Fruit fly (Drosophila melanogaster) whole organism, prepupa: Measurements from ENCODE around the gene Cyt-c-p.

Experiments
- Blimp-1 ChIP-seq: fragments of 200-800 bp; sonication (Bioruptor generic); optimal IDR thresholded peaks from 3 replicates; lab custom pipeline; 2017; ENCODE audit warnings: missing biosample characterization, missing genetic modification characterization, mild to moderate bottlenecking, moderate library complexity, missing genetic modification reagents
- CG10631 ChIP-seq: fragments of 200-800 bp; sonication (Bioruptor generic); optimal IDR thresholded peaks from 2 replicates; lab custom pipeline; 2016; ENCODE audit warnings: missing biosample characterization, missing genetic modification characterization
- CG11762 ChIP-seq: fragments of 200-800 bp; sonication (Bioruptor generic); optimal IDR thresholded peaks from 3 replicates; lab custom pipeline; 2016; ENCODE audit warnings: missing biosample characterization, missing genetic modification characterization; ENCODE audit not compliant: insufficient read depth
- CG11902 ChIP-seq: fragments of 200-800 bp; sonication (Bioruptor generic); optimal IDR thresholded peaks from 3 replicates; lab custom pipeline; 2016; ENCODE audit warnings: missing biosample characterization, missing genetic modification characterization
- CG1621 ChIP-seq: fragments of 200-800 bp; sonication (Bioruptor generic); optimal IDR thresholded peaks from 3 replicates; lab custom pipeline; 2018; ENCODE audit warnings: missing biosample characterization, mild to moderate bottlenecking, missing genetic modification characterization
- CG3032 ChIP-seq: fragments of 200-800 bp; optimal IDR thresholded peaks from 2 replicates; lab custom pipeline; 2019; ENCODE audit warnings: missing biosample characterization, mild to moderate bottlenecking, missing genetic modification characterization, moderate library complexity
- CG31627 ChIP-seq: fragments of 200-800 bp; sonication (Bioruptor generic); optimal IDR thresholded peaks from 3 replicates; lab custom pipeline; 2016; ENCODE audit warnings: missing biosample characterization, missing genetic modification characterization
- CG32006 ChIP-seq: fragments of 200-800 bp; sonication (Bioruptor generic); optimal IDR thresholded peaks from 3 replicates; lab custom pipeline; 2017; ENCODE audit warnings: missing biosample characterization, mild to moderate bottlenecking, missing genetic modification characterization
- CG34406 ChIP-seq: fragments of 200-800 bp; sonication (Bioruptor generic); optimal IDR thresholded peaks from 3 replicates; lab custom pipeline; 2016; ENCODE audit warnings: missing biosample characterization, missing genetic modification characterization
- CG3919 ChIP-seq: fragments of 200-800 bp; sonication (Bioruptor generic); optimal IDR thresholded peaks from 3 replicates; lab custom pipeline; 2016; ENCODE audit warnings: missing biosample characterization, missing genetic modification characterization
- CG6276 ChIP-seq: fragments of 200-800 bp; sonication (Bioruptor generic); optimal IDR thresholded peaks from 2 replicates; lab custom pipeline; 2017; ENCODE audit warnings: missing biosample characterization, mild to moderate bottlenecking, missing genetic modification characterization
- CG6808 ChIP-seq: fragments of 200-800 bp; sonication (Bioruptor generic); optimal IDR thresholded peaks from 3 replicates; lab custom pipeline; 2017; ENCODE audit warnings: missing biosample characterization, missing genetic modification characterization, mild to moderate bottlenecking, moderate library complexity, missing genetic modification reagents
- CG6854 ChIP-seq: fragments of 200-800 bp; sonication (Bioruptor generic); optimal IDR thresholded peaks from 2 replicates; lab custom pipeline; 2017; ENCODE audit warnings: missing biosample characterization, mild to moderate bottlenecking, missing genetic modification characterization
- CG8119 ChIP-seq: fragments of 200-800 bp; sonication (Bioruptor generic); IDR thresholded peaks from 3 replicates; pipeline ENCODE4 v1.3.6; 2022; ENCODE audit warnings: missing biosample characterization, missing genetic modification characterization
- CG8319 ChIP-seq: fragments of 200-800 bp; sonication (Bioruptor generic); optimal IDR thresholded peaks from 3 replicates; lab custom pipeline; 2016; ENCODE audit warnings: missing biosample characterization, missing genetic modification characterization
- CG8632 ChIP-seq: fragments of 200-800 bp; sonication (Bioruptor generic); optimal IDR thresholded peaks from 3 replicates; lab custom pipeline; 2016; ENCODE audit warnings: missing biosample characterization, missing genetic modification characterization
- CG9139 ChIP-seq: fragments of 200-800 bp; sonication (Bioruptor generic); optimal IDR thresholded peaks from 3 replicates; lab custom pipeline; 2017; ENCODE audit warnings: missing biosample characterization, mild to moderate bottlenecking, missing genetic modification characterization
- Eip75B ChIP-seq: fragments of 200-800 bp; sonication (Bioruptor generic); optimal IDR thresholded peaks from 3 replicates; lab custom pipeline; 2016; ENCODE audit warnings: missing biosample characterization, missing genetic modification characterization
- Eip78C ChIP-seq: fragments of 200-800 bp; sonication (Bioruptor generic); peaks from one replicate; lab custom pipeline; 2016; ENCODE audit warnings: missing biosample characterization, missing genetic modification characterization
- Ets21C ChIP-seq: fragments of 200-800 bp; sonication (Bioruptor generic); optimal IDR thresholded peaks from 3 replicates; lab custom pipeline; 2016; ENCODE audit warnings: missing biosample characterization, missing genetic modification characterization
- Ets96B ChIP-seq: fragments of 200-800 bp; optimal IDR thresholded peaks from 2 replicates; lab custom pipeline; 2019; ENCODE audit warnings: missing biosample characterization, mild to moderate bottlenecking, missing genetic modification characterization, moderate library complexity
- Gug ChIP-seq: fragments of 200-800 bp; sonication (Bioruptor generic); IDR thresholded peaks from 2 replicates; pipeline ENCODE4 v1.3.6; 2022; ENCODE audit warnings: missing biosample characterization, missing genetic modification characterization
- Hr39 ChIP-seq: fragments of 200-800 bp; sonication (Bioruptor generic); optimal IDR thresholded peaks from 2 replicates; lab custom pipeline; 2016; ENCODE audit warnings: missing biosample characterization, missing genetic modification characterization
- Hr4 ChIP-seq: fragments of 200-800 bp; sonication (Bioruptor generic); optimal IDR thresholded peaks from 3 replicates; lab custom pipeline; 2016; ENCODE audit warnings: missing biosample characterization, missing genetic modification characterization
- Lpt ChIP-seq: fragments of 200-800 bp; sonication (Bioruptor generic); optimal IDR thresholded peaks from 3 replicates; lab custom pipeline; 2016; ENCODE audit warnings: missing biosample characterization, missing genetic modification characterization
- OdsH ChIP-seq: fragments of 200-800 bp; sonication (Bioruptor generic); optimal IDR thresholded peaks from 3 replicates; lab custom pipeline; 2016; ENCODE audit warnings: missing biosample characterization, missing genetic modification characterization
- Smox ChIP-seq: fragments of 200-800 bp; sonication (Bioruptor generic); optimal IDR thresholded peaks from 3 replicates; lab custom pipeline; 2016; ENCODE audit warnings: missing biosample characterization, missing genetic modification characterization
- Sox102F ChIP-seq: fragments of 200-800 bp; sonication (Bioruptor generic); optimal IDR thresholded peaks from 2 replicates; lab custom pipeline; 2016; ENCODE audit warnings: missing biosample characterization, mild to moderate bottlenecking, missing genetic modification characterization
- Sox14 ChIP-seq: fragments of 200-800 bp; sonication (Bioruptor generic); optimal IDR thresholded peaks from 3 replicates; lab custom pipeline; 2016; ENCODE audit warnings: missing biosample characterization, missing genetic modification characterization
- achi ChIP-seq: fragments of 200-800 bp; sonication (Bioruptor generic); optimal IDR thresholded peaks from 3 replicates; lab custom pipeline; 2016; ENCODE audit warnings: missing biosample characterization, missing genetic modification characterization
- acj6 ChIP-seq: fragments of 200-800 bp; sonication (Bioruptor generic); optimal IDR thresholded peaks from 3 replicates; lab custom pipeline; 2016; ENCODE audit warnings: missing biosample characterization, missing genetic modification characterization
- cyc ChIP-seq: fragments of 200-800 bp; sonication (Bioruptor generic); optimal IDR thresholded peaks from 3 replicates; lab custom pipeline; 2016; ENCODE audit warnings: missing biosample characterization, missing genetic modification characterization
- dac ChIP-seq: fragments of 200-800 bp; sonication (Bioruptor generic); optimal IDR thresholded peaks from 2 replicates; lab custom pipeline; 2017; ENCODE audit warnings: missing biosample characterization, mild to moderate bottlenecking, missing genetic modification characterization
- eg ChIP-seq: fragments of 200-800 bp; sonication (Bioruptor generic); IDR thresholded peaks from 3 replicates; pipeline ENCODE4 v1.3.6; 2022; ENCODE audit warnings: missing biosample characterization, missing genetic modification characterization
- esn ChIP-seq: fragments of 200-800 bp; sonication (Bioruptor generic); optimal IDR thresholded peaks from 2 replicates; lab custom pipeline; 2016; ENCODE audit warnings: missing biosample characterization, mild to moderate bottlenecking, missing genetic modification characterization, moderate library complexity
- fd59A ChIP-seq: fragments of 200-800 bp; sonication (Bioruptor generic); optimal IDR thresholded peaks from 2 replicates; lab custom pipeline; 2017; ENCODE audit warnings: missing biosample characterization, mild to moderate bottlenecking, missing genetic modification characterization, missing genetic modification reagents
- fkh ChIP-seq: fragments of 200-800 bp; sonication (Bioruptor generic); optimal IDR thresholded peaks from 3 replicates; lab custom pipeline; 2017; ENCODE audit warnings: missing biosample characterization, mild to moderate bottlenecking, missing genetic modification characterization, moderate library complexity
- net ChIP-seq: fragments of 200-800 bp; sonication (Bioruptor generic); optimal IDR thresholded peaks from 3 replicates; lab custom pipeline; 2016; ENCODE audit warnings: missing biosample characterization, missing genetic modification characterization
- pdm3 ChIP-seq: fragments of 200-800 bp; sonication (Bioruptor generic); optimal IDR thresholded peaks from 3 replicates; lab custom pipeline; 2016; ENCODE audit warnings: missing biosample characterization, missing genetic modification characterization
- salr ChIP-seq, 2 experiments: fragments of 200-800 bp; sonication (Bioruptor generic); optimal IDR thresholded peaks; 3 replicates each; lab custom pipeline; 2016 to 2018; ENCODE audit warnings: missing biosample characterization in 2 of 2, missing genetic modification characterization in 2 of 2, mild to moderate bottlenecking in 1 of 2
- spab ChIP-seq: fragments of 200-800 bp; sonication (Bioruptor generic); optimal IDR thresholded peaks from 2 replicates; lab custom pipeline; 2017; ENCODE audit warnings: missing biosample characterization, mild to moderate bottlenecking, missing genetic modification characterization, missing genetic modification reagents
- ss ChIP-seq, 2 experiments: fragments of 200-800 bp; sonication (Bioruptor generic); optimal IDR thresholded peaks; 2 replicates in 1 of 2; 3 replicates in 1 of 2; lab custom pipeline; 2017 to 2018; ENCODE audit warnings: mild to moderate bottlenecking in 2 of 2, missing biosample characterization in 2 of 2, missing genetic modification characterization in 2 of 2, moderate library complexity in 1 of 2
- svp ChIP-seq: fragments of 200-800 bp; sonication (Bioruptor generic); peaks from one replicate; lab custom pipeline; 2016; ENCODE audit warnings: missing biosample characterization, missing genetic modification characterization

Cyt-c-p gene

DNA sequence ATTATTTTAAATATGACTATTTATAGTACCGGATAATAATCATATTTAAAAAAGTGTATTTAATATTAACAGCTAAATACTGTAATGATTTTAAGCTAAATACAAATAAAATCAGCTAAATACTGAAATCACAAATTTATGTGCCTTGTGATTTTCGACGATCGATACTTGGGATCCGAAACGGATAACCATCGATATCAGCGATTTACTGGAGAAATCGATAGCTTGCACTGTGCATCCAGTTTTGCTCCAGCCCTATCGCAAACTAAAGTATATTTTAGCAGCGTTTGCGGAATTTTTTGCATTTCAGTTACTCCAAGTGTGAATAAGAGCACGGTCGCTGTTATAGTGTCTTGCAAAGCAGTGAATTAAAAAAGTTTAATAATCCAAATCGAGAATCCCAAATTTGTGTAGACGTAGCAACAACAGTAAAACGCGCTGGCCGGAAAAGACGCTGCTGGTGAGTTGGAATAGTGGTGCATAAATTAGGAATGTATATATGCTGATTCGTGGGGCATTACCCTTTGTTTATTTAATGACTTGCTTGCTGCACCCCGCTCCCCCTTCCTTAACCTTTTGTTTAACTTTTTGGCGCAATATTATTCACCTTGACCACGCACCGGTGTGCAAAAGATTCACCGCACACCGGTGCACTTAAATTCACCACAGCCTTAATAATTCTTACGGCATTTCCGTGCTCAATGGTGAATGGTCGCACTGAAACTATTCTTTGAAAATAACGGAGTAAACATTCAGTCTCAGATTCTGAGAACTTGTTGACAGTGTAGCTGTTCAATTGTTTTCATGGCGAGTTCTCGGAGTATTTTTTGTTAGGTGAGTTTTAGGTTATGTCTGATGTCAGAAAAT lies 39.7 kb upstream of the Cyt-c-p start, which contains the start of the genes grp and squ:
grp (plus strand) TSS at position 238 of the 867 bp plus-strand sequence.
squ (plus strand) TSS at position 238 of the 867 bp plus-strand sequence.
- TF ChIP-seq CG8119 (peak; percentile 14; the same call in 1 of the 3 replicates), spab (no peak), Gug (no peak), fkh (GFP tag; lab: Kevin White, UChicago) (peak; percentile 84), svp (no peak), ss (GFP tag; optimal IDR thresholded peaks at IDR 0.05; lab: Kevin White, UChicago) (peak; percentile 41 to 58), CG6854 (GFP tag; lab: Kevin White, UChicago) (peak; percentile 63), CG8319 (GFP tag; lab: Kevin White, UChicago) (no peak), CG3032 (tag; lab: Kevin White, UChicago) (no peak), Ets21C (GFP tag; lab: Kevin White, UChicago) (no peak), CG31627 (GFP tag; lab: Kevin White, UChicago) (no peak), esn (GFP tag; lab: Kevin White, UChicago) (peak; percentile 32), pdm3 (GFP tag; lab: Kevin White, UChicago) (no peak), acj6 (GFP tag; lab: Kevin White, UChicago) (no peak), Lpt (no peak), CG34406 (GFP tag; lab: Kevin White, UChicago) (no peak), CG3919 (GFP tag; lab: Kevin White, UChicago) (no peak), Eip75B (GFP tag; lab: Kevin White, UChicago) (peak; percentile 9), eg (GFP tag; lab: Robert Waterston, UW) (no peak), CG1621 (tag; lab: Kevin White, UChicago) (peak; percentile 44), Ets96B (no peak), fd59A (no peak), net (GFP tag; lab: Kevin White, UChicago) (no peak), Sox14 (GFP tag; lab: Kevin White, UChicago) (peak; percentile 64), achi (GFP tag; lab: Kevin White, UChicago) (no peak), CG6808 (no peak), CG9139 (GFP tag; lab: Kevin White, UChicago) (peak; percentile 22), cyc (no peak), CG8632 (GFP tag; lab: Kevin White, UChicago) (no peak), Eip78C (GFP tag; lab: Kevin White, UChicago) (peak; percentile 73), Blimp-1 (GFP tag; lab: Kevin White, UChicago) (no peak)
- TF ChIP-seq, all 60 proteins: peak for 10

DNA sequence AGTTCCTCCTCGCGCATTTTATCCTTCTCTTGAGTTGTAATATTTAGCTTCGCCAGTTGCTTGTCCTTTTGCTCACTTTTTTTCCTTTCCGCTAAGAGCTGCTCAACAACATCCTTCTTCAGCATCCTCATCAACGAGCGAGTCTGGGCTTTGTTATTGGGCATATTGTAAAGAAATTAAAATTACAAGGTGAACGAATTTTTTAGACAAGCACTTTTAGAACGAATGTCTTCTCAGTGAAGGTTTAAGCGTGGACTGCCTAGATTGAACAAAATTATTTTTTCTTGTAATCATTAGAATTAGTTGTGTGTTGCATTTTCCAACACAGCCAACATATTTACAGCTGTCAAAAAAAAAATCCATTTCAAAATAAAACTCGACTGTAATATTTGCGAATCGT lies 37.5 kb upstream of the Cyt-c-p start, which contains the start of gene CG33552:
CG33552 (plus strand) TSS at position 301 of the 400 bp plus-strand sequence.
- TF ChIP-seq Hr4 (GFP tag; lab: Kevin White, UChicago) (no peak), OdsH (GFP tag; lab: Kevin White, UChicago) (no peak), CG8319 (GFP tag; lab: Kevin White, UChicago) (no peak), net (GFP tag; lab: Kevin White, UChicago) (no peak)

DNA sequence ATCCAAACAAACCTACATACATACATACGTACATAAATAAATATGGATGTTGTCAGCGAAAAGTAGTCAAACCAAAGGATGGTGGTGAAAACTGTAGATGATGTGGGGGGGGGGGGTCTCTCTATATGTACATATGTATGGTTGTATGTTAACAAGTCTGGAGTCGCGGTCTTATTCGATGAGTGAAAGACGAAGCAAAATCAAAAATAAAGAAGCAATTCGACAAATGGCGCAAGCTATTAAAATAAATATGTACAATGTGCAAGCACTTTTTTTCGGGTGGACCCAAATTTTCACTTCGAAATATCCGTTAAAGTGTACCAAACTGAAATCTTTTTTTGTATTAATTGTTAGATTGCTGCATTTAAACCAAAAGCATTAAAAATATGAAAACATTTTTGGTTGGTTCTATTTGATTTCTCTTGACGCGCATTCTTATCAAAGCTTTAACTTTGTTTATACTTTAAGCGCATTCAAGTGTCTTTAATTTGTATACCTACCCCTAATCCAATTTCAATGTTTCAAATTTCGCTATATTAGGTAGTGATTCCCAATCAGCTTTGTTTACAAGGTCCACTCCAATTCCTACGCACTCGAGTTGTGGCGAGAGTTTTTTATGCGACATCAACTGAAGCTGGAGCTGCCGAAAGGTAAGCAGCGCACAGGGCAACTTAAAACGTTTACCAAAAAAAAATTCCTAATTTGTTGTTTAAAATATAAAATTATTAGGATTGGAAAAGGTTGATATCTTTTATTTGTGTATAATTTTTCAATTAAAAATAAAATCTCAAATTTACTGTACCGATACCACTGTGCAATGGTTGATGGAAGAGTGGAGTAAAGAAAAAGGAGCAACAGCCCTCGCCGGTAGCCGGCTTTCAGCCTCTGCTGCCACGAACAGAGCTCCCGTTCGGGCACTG lies 35.5 kb upstream of the Cyt-c-p start, which contains the start of gene CG31807:
CG31807 (minus strand) TSS at position 51 of the 920 bp plus-strand sequence.
- TF ChIP-seq CG32006 (GFP tag; lab: Kevin White, UChicago), result peak; percentile 97
- peak; percentile 91 for TF ChIP-seq Hr39 (GFP tag; lab: Kevin White, UChicago)
- TF ChIP-seq CG11902 (GFP tag; lab: Kevin White, UChicago), result peak; percentile 79
- peak; percentile 97 for TF ChIP-seq Sox14 (GFP tag; lab: Kevin White, UChicago)
- TF ChIP-seq dac (GFP tag; lab: Kevin White, UChicago), result peak; percentile 92
- peak; percentile 63 for TF ChIP-seq CG6854 (GFP tag; lab: Kevin White, UChicago)
- peak; percentile 90 for TF ChIP-seq Smox (GFP tag; lab: Kevin White, UChicago)
- peak; percentile 96 for TF ChIP-seq Sox102F (GFP tag; lab: Kevin White, UChicago)
- TF ChIP-seq pdm3 (GFP tag; lab: Kevin White, UChicago), result peak; percentile 96
- TF ChIP-seq OdsH (GFP tag; lab: Kevin White, UChicago), result peak; percentile 96
- peak; percentile 86 to 95 for TF ChIP-seq salr (GFP tag; optimal IDR thresholded peaks at IDR 0.05; lab: Kevin White, UChicago)
- TF ChIP-seq CG6276 (GFP tag; lab: Kevin White, UChicago), result peak; percentile 95
- peak; percentile 96 for TF ChIP-seq Hr4 (GFP tag; lab: Kevin White, UChicago)
- peak; percentile 95 for TF ChIP-seq CG11762 (GFP tag; lab: Kevin White, UChicago)
- peak; percentile 92 for TF ChIP-seq CG10631 (GFP tag; lab: Kevin White, UChicago)
- peak; percentile 97 for TF ChIP-seq CG3032 (tag; lab: Kevin White, UChicago)
- TF ChIP-seq Eip75B (GFP tag; lab: Kevin White, UChicago), result peak; percentile 96
- peak; percentile 94 for TF ChIP-seq svp
- TF ChIP-seq ss (GFP tag; optimal IDR thresholded peaks at IDR 0.05; lab: Kevin White, UChicago), result peak; percentile 96 to 97
- TF ChIP-seq esn (GFP tag; lab: Kevin White, UChicago), result peak; percentile 95
